Fruit fly (Drosophila melanogaster): Measurements from ENCODE around the gene CG16972.

- TF ChIP-seq Lpt (GFP tag; optimal IDR thresholded peaks at IDR 0.05) (no peak), Ets96B (tag; optimal IDR thresholded peaks at IDR 0.05) (no peak), topi (GFP tag; optimal IDR thresholded peaks at IDR 0.05) (no peak), CG31627 (GFP tag; optimal IDR thresholded peaks at IDR 0.05) (no peak), spab (GFP tag; optimal IDR thresholded peaks at IDR 0.05) (no peak), Sox102F (GFP tag; optimal IDR thresholded peaks at IDR 0.05) (no peak), CG16779 (tag; optimal IDR thresholded peaks at IDR 0.05) (no peak), CG11294 (GFP tag; IDR thresholded peaks at IDR 0.05) (no peak), Hr39 (GFP tag; optimal IDR thresholded peaks at IDR 0.05) (no peak), Hr38 (GFP tag; optimal IDR thresholded peaks at IDR 0.05) (no peak), svp (GFP tag) (no peak), Ets21C (GFP tag; optimal IDR thresholded peaks at IDR 0.05) (no peak)
These were observed 7.3 kb downstream of the CG16972 start for dm6 chr2L:13195822-13196221.

Data from whole organism, prepupa.